Fruit fly (Drosophila melanogaster): ENCODE results near the gene Sgt1.

Sgt1 gene

DNA sequence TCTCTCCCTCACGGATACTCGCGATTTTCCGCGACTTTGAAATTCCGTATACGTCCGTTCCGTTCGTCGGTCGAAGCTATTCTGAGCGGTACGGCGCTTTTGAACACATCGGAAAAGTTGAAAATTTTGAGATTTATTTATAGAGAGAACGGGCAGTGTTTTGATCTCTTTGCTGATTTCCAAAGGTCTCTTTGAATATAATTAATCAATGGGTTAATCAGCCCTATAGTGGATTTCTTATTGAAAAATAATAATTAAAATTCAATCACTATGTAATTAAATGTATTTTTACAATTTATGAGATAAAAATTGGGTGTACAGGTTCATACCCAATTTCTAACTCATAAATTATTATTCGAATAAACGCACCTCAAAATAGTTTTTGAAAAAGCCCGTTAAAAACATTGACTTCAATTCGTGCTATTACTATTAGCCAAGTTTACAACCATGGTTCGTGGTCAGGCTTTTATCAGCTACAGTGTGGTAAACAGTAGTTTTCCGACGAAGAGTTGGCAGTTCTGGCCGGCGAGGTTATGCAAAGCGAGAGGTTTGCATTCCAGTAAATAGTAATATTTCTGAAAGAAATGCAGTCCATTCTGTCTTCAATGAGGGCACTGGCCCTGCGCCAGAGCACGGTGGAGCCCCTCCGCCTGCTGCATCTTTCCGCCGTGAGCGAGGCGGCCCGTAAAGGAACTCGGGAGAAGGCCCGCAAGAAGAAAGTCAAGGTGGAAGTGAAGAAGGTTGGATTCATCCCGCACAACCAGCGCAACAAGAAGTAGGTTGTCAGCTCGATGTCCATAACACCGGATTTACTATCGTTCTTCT lies 3.9 kb downstream of the Sgt1 start, which contains the start of the genes CG9626 and mRpL1:
Gene CG9626 (minus strand): TSS at position 51 of the 825 bp plus-strand sequence.
Gene mRpL1 (plus strand): TSS at position 513 of the 825 bp plus-strand sequence.
- TF ChIP-seq CG4496 (GFP tag; IDR thresholded peaks at IDR 0.05) (peak; percentile 53; the same call in 2 of the 3 replicates), Pif1B (GFP tag; optimal IDR thresholded peaks at IDR 0.05) (no peak)

DNA sequence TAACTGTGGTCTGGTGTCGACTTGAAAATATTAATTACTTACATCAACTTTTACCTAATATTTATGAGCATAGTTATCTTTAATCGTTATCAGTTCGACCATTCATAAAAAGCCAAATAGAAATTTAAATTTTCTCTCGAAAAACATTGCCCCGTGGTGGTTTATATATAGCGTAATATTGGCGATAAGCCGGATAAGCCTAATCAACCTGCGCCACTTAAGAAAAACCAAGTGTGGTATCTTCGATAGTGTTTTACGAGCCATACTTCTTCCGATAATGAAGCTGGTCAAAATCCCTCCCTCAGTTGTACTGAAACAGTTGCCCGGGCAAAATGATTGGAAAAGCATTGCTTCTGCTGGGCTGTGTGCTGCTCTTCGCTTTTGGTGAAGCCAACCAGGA lies 13.0 kb downstream of the Sgt1 start, which contains the start of gene CG31463:
Gene CG31463 (plus strand): TSS at position 302 of the 400 bp plus-strand sequence.
- TF ChIP-seq CG13204 (GFP tag; optimal IDR thresholded peaks at IDR 0.05) (no peak), CG32121 (GFP tag; IDR thresholded peaks at IDR 0.05) (no peak), Ets98B (GFP tag; IDR thresholded peaks at IDR 0.05) (no peak), rn (GFP tag; IDR thresholded peaks at IDR 0.05) (no peak), fd96Ca (GFP tag; IDR thresholded peaks at IDR 0.05) (no peak), CG17806 (tag; optimal IDR thresholded peaks at IDR 0.05) (no peak), CG10348 (GFP tag; IDR thresholded peaks at IDR 0.05) (no peak), EcR (GFP tag; optimal IDR thresholded peaks at IDR 0.05) (no peak), Pif1B (GFP tag; optimal IDR thresholded peaks at IDR 0.05) (no peak), CG12605 (GFP tag; IDR thresholded peaks at IDR 0.05) (no peak), CG14655 (GFP tag; optimal IDR thresholded peaks at IDR 0.05) (no peak), CG34367 (tag; optimal IDR thresholded peaks at IDR 0.05) (no peak), CG8301 (tag; optimal IDR thresholded peaks at IDR 0.05) (no peak), CG8159 (tag; optimal IDR thresholded peaks at IDR 0.05) (no peak), Snoo (tag; optimal IDR thresholded peaks at IDR 0.05) (no peak), CG4496 (GFP tag; IDR thresholded peaks at IDR 0.05) (no peak), CG15710 (tag; optimal IDR thresholded peaks at IDR 0.05) (no peak), gl (tag; optimal IDR thresholded peaks at IDR 0.05) (no peak), CG9948 (tag; optimal IDR thresholded peaks at IDR 0.05) (no peak)

DNA sequence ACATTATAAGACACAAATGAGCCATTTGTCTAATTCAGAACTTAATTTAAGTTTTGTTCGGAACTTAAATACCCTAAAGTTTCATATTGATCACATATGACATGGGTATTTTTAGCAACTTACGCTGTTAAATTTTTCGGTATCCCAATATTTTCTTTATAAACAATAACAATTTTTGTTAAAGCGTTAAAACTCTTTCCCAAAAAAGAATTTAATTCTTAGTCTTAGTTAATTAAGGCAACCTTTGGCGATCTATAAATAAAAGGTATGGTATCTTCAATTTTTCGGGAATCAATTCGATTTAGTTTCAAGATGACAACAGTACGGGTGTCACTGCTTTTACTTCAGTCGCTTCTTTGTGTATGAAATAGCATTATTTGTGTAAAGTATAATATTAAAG lies 14.1 kb downstream of the Sgt1 start, which contains the start of gene CG31464:
Gene CG31464 (plus strand): TSS at position 301 of the 400 bp plus-strand sequence.
- TF ChIP-seq fd96Ca (GFP tag; IDR thresholded peaks at IDR 0.05) (no peak), Snoo (tag; optimal IDR thresholded peaks at IDR 0.05) (no peak), CG15710 (tag; optimal IDR thresholded peaks at IDR 0.05) (no peak), Pif1B (GFP tag; optimal IDR thresholded peaks at IDR 0.05) (no peak), CG17806 (tag; optimal IDR thresholded peaks at IDR 0.05) (no peak), CG8301 (tag; optimal IDR thresholded peaks at IDR 0.05) (no peak), CG12605 (GFP tag; IDR thresholded peaks at IDR 0.05) (no peak), CG13204 (GFP tag; optimal IDR thresholded peaks at IDR 0.05) (no peak), Pif1A (GFP tag; optimal IDR thresholded peaks at IDR 0.05) (no peak)

DNA sequence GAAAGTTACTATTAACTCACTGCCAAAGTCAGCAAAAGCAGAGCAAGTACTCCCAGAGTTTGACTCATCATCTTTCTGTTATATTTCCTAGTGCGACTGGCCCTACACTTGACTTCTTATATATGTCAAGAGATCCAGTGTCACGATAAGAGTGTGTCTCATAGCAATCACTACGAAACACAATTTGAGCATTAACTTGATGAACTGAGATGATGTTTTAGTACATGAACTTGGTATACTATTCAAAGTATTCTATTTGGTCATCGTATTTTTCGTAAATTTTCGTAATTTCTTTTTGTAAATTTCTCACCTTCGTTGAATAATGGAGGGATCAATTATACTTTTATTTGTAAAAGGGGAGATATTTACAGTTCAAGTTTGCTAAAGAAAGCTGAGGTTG lies 14.6 kb downstream of the Sgt1 start, which contains the start of gene CG11672:
Gene CG11672 (minus strand): TSS at position 101 of the 400 bp plus-strand sequence.
- TF ChIP-seq D1 (tag; optimal IDR thresholded peaks at IDR 0.05) (no peak), gl (tag; optimal IDR thresholded peaks at IDR 0.05) (no peak), CG34367 (tag; optimal IDR thresholded peaks at IDR 0.05) (no peak), fd96Ca (GFP tag; IDR thresholded peaks at IDR 0.05) (no peak), Pif1B (GFP tag; optimal IDR thresholded peaks at IDR 0.05) (no peak), CG8301 (tag; optimal IDR thresholded peaks at IDR 0.05) (no peak), CG15710 (tag; optimal IDR thresholded peaks at IDR 0.05) (no peak), EcR (GFP tag; optimal IDR thresholded peaks at IDR 0.05) (no peak), CG12605 (GFP tag; IDR thresholded peaks at IDR 0.05) (no peak), CG10348 (GFP tag; IDR thresholded peaks at IDR 0.05) (no peak), CG32121 (GFP tag; IDR thresholded peaks at IDR 0.05) (no peak), CG4496 (GFP tag; IDR thresholded peaks at IDR 0.05) (no peak), rn (GFP tag; IDR thresholded peaks at IDR 0.05) (no peak), CG8159 (tag; optimal IDR thresholded peaks at IDR 0.05) (no peak)

DNA sequence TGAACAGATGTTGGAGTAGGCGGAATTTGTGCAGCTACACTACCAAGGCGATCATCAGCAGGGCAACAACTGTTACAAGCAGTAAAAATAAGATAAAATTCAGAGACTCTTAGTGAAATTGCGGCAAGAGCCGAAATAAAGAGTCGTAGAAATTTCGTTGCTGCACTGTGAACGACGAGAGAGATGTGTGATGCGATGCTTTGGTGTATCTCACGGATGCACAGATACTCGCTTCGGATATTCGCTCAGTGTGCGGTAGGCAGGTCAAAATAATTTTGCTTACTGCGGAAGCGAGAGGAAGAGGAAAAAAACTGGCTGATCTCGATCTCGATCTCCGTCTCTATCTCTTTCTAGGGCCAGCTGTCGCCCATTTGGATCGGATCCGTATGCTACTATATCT lies 16.3 kb downstream of the Sgt1 start:
- no peak for TF ChIP-seq CG10348 (GFP tag; IDR thresholded peaks at IDR 0.05)

DNA sequence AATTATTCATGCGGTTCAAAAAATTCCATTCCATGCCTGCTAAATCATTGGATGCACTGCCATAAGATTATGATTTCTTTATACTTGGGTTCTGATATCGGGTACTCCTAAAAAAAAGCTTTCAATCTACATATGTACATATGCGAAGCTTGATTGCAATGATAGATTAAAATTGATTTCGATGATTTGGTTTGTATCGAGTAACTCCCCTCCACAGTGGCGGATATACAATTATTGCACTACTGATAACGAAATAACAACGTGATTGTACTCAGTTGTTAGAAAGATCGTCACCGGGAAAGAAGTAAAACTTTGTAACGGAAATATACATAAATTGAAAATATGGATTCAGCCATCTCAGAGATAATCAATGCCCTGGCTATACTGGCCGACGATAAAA lies 17.4 kb downstream of the Sgt1 start, which contains the start of gene Nazo:
Gene Nazo (plus strand): TSS at position 180 of the 400 bp plus-strand sequence.
- TF ChIP-seq CG32121 (GFP tag; IDR thresholded peaks at IDR 0.05) (no peak), fd96Ca (GFP tag; IDR thresholded peaks at IDR 0.05) (no peak), CG9948 (tag; optimal IDR thresholded peaks at IDR 0.05) (no peak)

DNA sequence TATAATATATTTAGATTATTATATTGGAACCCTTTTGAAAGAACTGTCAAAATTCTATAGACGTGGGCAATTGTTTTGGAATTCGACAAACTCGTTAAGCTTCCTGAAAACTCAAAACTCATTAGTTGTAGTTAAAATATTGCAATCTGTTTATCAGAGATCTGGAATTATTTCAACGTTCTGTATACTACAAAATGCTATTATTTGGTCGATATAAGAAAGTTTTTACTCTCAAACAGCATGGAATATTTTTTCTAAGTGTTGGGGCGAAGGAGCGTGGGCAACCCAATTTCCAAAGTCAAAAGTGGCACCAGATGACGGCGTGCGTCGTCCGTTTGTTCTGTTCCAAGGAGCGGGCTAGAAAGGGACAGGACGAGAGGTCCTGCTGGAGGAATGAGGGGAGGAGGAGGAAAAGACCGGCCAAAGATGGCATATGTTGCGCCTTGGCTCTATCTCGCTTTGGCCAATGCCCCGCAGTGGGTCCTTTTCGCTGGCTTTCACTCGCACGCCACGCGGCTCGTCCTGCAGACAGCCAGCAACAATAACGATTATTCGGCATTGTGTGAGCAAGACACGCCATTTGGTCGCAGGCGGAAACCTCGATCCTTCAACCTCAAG lies 19.2 kb downstream of the Sgt1 start:
- TF ChIP-seq Pif1A (GFP tag; optimal IDR thresholded peaks at IDR 0.05) (no peak), CG12605 (GFP tag; IDR thresholded peaks at IDR 0.05) (no peak), D1 (tag; optimal IDR thresholded peaks at IDR 0.05) (no peak), CG32121 (GFP tag; IDR thresholded peaks at IDR 0.05) (no peak), Ets98B (GFP tag; IDR thresholded peaks at IDR 0.05) (no peak)

Measured in whole organism, pupa.